Fruit fly (Drosophila melanogaster): Measurements from ENCODE around the gene CG3061.
A peak's percentile ranks its signal among the peaks of the same experiment; 100 is the strongest.

The CG3061 gene

DNA sequence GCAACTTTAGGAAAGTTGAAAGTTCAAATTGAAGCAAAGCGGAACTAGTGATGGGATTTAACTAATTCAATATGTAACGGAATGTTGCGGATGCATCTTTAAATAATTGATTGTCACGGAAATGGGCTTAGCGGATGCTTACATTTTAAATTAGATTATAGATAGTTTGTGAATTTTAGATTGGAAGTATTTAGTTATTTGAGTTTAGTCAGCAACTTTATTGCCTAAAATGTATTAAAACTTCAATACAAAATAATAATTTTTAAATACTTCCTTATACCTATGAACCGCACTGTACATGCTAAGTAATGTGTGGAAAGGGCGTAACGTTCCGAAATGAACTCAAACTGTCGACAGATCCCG is 25.3 kb upstream of the CG3061 start (continued):
- TF ChIP-seq CG9139 (GFP tag; optimal IDR thresholded peaks at IDR 0.05), result peak; percentile 52
- TF ChIP-seq dac (GFP tag; optimal IDR thresholded peaks at IDR 0.05), result no peak
- peak; percentile 81 for TF ChIP-seq CG6808 (GFP tag; optimal IDR thresholded peaks at IDR 0.05)
- TF ChIP-seq CG8119 (GFP tag; IDR thresholded peaks at IDR 0.05), result peak; percentile 59
- peak; percentile 1 for TF ChIP-seq CG4318 (GFP tag; optimal IDR thresholded peaks at IDR 0.05)
- TF ChIP-seq CG31627 (GFP tag; optimal IDR thresholded peaks at IDR 0.05), result peak; percentile 78
- peak; percentile 74 for TF ChIP-seq pdm3 (GFP tag; optimal IDR thresholded peaks at IDR 0.05)
- TF ChIP-seq spab (GFP tag; optimal IDR thresholded peaks at IDR 0.05), result peak; percentile 82
- no peak for TF ChIP-seq CG8319 (GFP tag; optimal IDR thresholded peaks at IDR 0.05)
- peak; percentile 84 for TF ChIP-seq fd59A (GFP tag; optimal IDR thresholded peaks at IDR 0.05)
- TF ChIP-seq CG6792 (GFP tag; optimal IDR thresholded peaks at IDR 0.05), result peak; percentile 58
- no peak for TF ChIP-seq Gug (GFP tag; IDR thresholded peaks at IDR 0.05)
- TF ChIP-seq fd85E (GFP tag; optimal IDR thresholded peaks at IDR 0.05), result peak; percentile 25
- peak; percentile 16 for TF ChIP-seq CG7368 (GFP tag; optimal IDR thresholded peaks at IDR 0.05)
- peak; percentile 86 for TF ChIP-seq Ets96B (tag; optimal IDR thresholded peaks at IDR 0.05)
- TF ChIP-seq net (GFP tag; optimal IDR thresholded peaks at IDR 0.05), result no peak
- peak; percentile 66 for TF ChIP-seq Sox102F (GFP tag; optimal IDR thresholded peaks at IDR 0.05)
- TF ChIP-seq CG10669 (GFP tag; optimal IDR thresholded peaks at IDR 0.05), result peak; percentile 88
- no peak for TF ChIP-seq fkh (GFP tag; optimal IDR thresholded peaks at IDR 0.05)
- TF ChIP-seq CG32006 (GFP tag; optimal IDR thresholded peaks at IDR 0.05), result peak; percentile 36
- TF ChIP-seq esn (GFP tag; optimal IDR thresholded peaks at IDR 0.05), result peak; percentile 76
- peak; percentile 98 for TF ChIP-seq Eip78C (GFP tag)
- TF ChIP-seq CG11902 (GFP tag; optimal IDR thresholded peaks at IDR 0.05), result peak; percentile 69
- TF ChIP-seq CG6163 (GFP tag; IDR thresholded peaks at IDR 0.05), result no peak
- TF ChIP-seq achi (GFP tag; optimal IDR thresholded peaks at IDR 0.05), result peak; percentile 70
- TF ChIP-seq Met (GFP tag; optimal IDR thresholded peaks at IDR 0.05), result peak; percentile 85
- peak; percentile 94 for TF ChIP-seq svp (GFP tag)
- peak; percentile 84 for TF ChIP-seq CG34406 (GFP tag; optimal IDR thresholded peaks at IDR 0.05)
- no peak for TF ChIP-seq CG11294 (GFP tag; IDR thresholded peaks at IDR 0.05)
- TF ChIP-seq CG3032 (tag; optimal IDR thresholded peaks at IDR 0.05), result peak; percentile 79
- TF ChIP-seq topi (GFP tag; optimal IDR thresholded peaks at IDR 0.05), result peak; percentile 85
- TF ChIP-seq Sox15 (GFP tag; optimal IDR thresholded peaks at IDR 0.05), result peak; percentile 75

DNA sequence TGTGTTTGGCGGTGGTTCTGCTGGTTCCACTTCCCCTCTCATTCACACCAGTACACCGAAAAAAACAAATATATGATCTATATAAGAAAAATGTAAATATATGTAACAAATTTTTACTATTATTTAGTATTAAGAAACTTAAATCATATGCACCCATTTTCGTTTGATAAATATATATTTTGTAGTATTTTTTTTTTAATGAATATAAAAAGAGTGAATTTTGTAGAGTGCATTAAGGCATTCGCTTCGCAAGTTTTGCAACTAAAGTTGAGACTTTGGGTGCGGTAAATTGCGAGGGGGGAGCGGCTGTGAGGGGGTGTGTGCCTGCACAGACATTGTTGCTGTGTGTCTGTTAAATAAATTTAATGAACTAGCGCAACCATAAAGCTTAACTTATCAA is 24.6 kb upstream of the CG3061 start:
- TF ChIP-seq Eip78C (GFP tag) (peak; percentile 70), CG15336 (GFP tag; IDR thresholded peaks at IDR 0.05) (peak; percentile 92), acj6 (GFP tag; optimal IDR thresholded peaks at IDR 0.05) (peak; percentile 21), dsx (GFP tag; optimal IDR thresholded peaks at IDR 0.05; ENCODE audit: poor library complexity, severe bottlenecking) (peak; percentile 99), Gug (GFP tag; IDR thresholded peaks at IDR 0.05) (peak; percentile 62), vri (GFP tag; optimal IDR thresholded peaks at IDR 0.05) (no peak), esn (GFP tag; optimal IDR thresholded peaks at IDR 0.05) (peak; percentile 34), Hr4 (GFP tag; optimal IDR thresholded peaks at IDR 0.05) (no peak), Hr39 (GFP tag; optimal IDR thresholded peaks at IDR 0.05) (no peak), CG6854 (GFP tag; optimal IDR thresholded peaks at IDR 0.05) (peak; percentile 19), net (GFP tag; optimal IDR thresholded peaks at IDR 0.05) (peak; percentile 45), CG11294 (GFP tag; IDR thresholded peaks at IDR 0.05) (peak; percentile 60), CG8319 (GFP tag; optimal IDR thresholded peaks at IDR 0.05) (peak; percentile 3), Blimp-1 (GFP tag; optimal IDR thresholded peaks at IDR 0.05) (peak; percentile 39), ss (GFP tag; optimal IDR thresholded peaks at IDR 0.05) (peak; percentile 15 to 62), CG4318 (GFP tag; optimal IDR thresholded peaks at IDR 0.05) (no peak), CG6808 (GFP tag; optimal IDR thresholded peaks at IDR 0.05) (peak; percentile 86), eg (GFP tag; IDR thresholded peaks at IDR 0.05) (peak; percentile 88), salr (GFP tag; optimal IDR thresholded peaks at IDR 0.05) (peak in 1 of 2 experiments; percentile 32), Ets21C (GFP tag; optimal IDR thresholded peaks at IDR 0.05) (no peak), CG11902 (GFP tag; optimal IDR thresholded peaks at IDR 0.05) (peak; percentile 8), CG8632 (GFP tag; optimal IDR thresholded peaks at IDR 0.05) (peak; percentile 47), Met (GFP tag; optimal IDR thresholded peaks at IDR 0.05) (no peak), Sox102F (GFP tag; optimal IDR thresholded peaks at IDR 0.05) (no peak), CG11762 (GFP tag; optimal IDR thresholded peaks at IDR 0.05; ENCODE audit: insufficient read depth) (peak; percentile 63), cyc (GFP tag; optimal IDR thresholded peaks at IDR 0.05) (peak; percentile 31), CG10631 (GFP tag; optimal IDR thresholded peaks at IDR 0.05) (peak; percentile 78), Sox14 (GFP tag; optimal IDR thresholded peaks at IDR 0.05) (no peak), CG6276 (GFP tag; optimal IDR thresholded peaks at IDR 0.05) (peak; percentile 1), CG3919 (GFP tag; optimal IDR thresholded peaks at IDR 0.05) (peak; percentile 85)
